Worm (Caenorhabditis elegans) whole organism, L1 larva: Measurements from ENCODE around the gene acs-20.

Source experiments
- C04F5.9 ChIP-seq: sonication (generic microtip); optimal IDR thresholded peaks from 2 replicates; lab custom pipeline; 2016; ENCODE audit warnings: missing genetic modification characterization, missing compliant biosample characterization
- aha-1 ChIP-seq: fragments of 150-350 bp; optimal IDR thresholded peaks from 2 replicates; lab custom pipeline; 2014; ENCODE audit warnings: missing biosample characterization, missing genetic modification characterization
- alr-1 ChIP-seq: fragments of 200-800 bp; sonication (Bioruptor generic); optimal IDR thresholded peaks from 2 replicates; lab custom pipeline; 2018; ENCODE audit warnings: borderline replicate concordance, mild to moderate bottlenecking, missing genetic modification characterization, missing compliant biosample characterization
- ceh-63 ChIP-seq: fragments of 200-800 bp; sonication (Bioruptor generic); optimal IDR thresholded peaks from 2 replicates; lab custom pipeline; 2018; ENCODE audit warnings: mild to moderate bottlenecking, missing genetic modification characterization, missing compliant biosample characterization
- ceh-8 ChIP-seq: fragments of 200-800 bp; sonication (Bioruptor generic); optimal IDR thresholded peaks from 2 replicates; lab custom pipeline; 2018; ENCODE audit warnings: mild to moderate bottlenecking, missing genetic modification characterization, moderate library complexity, missing compliant biosample characterization
- ceh-82 ChIP-seq, 3 experiments: fragments of 150-350 bp in 1 of 3; sonication (generic microtip) in 2 of 3; optimal IDR thresholded peaks; 2 replicates each; lab custom pipeline; 2014 to 2017; ENCODE audit warnings: missing biosample characterization in 3 of 3, missing genetic modification characterization in 3 of 3
- ceh-88 ChIP-seq: fragments of 200-800 bp; sonication (Bioruptor generic); IDR thresholded peaks from 2 replicates; pipeline ENCODE4 v1.3.6; 2022; ENCODE audit warnings: missing genetic modification characterization, missing compliant biosample characterization
- ceh-90 ChIP-seq: sonication (generic microtip); optimal IDR thresholded peaks from 2 replicates; lab custom pipeline; 2016; ENCODE audit warnings: missing genetic modification characterization, missing compliant biosample characterization
- ces-1 ChIP-seq: fragments of 150-350 bp; optimal IDR thresholded peaks from 2 replicates; lab custom pipeline; 2014; ENCODE audit warnings: missing biosample characterization, missing genetic modification reagents, missing genetic modification characterization
- dpl-1 ChIP-seq, 3 experiments: fragments of 150-350 bp in 2 of 3; sonication (generic microtip) in 1 of 3; optimal IDR thresholded peaks; 2 replicates each; lab custom pipeline; 2014 to 2017; ENCODE audit warnings: missing biosample characterization in 3 of 3, missing genetic modification characterization in 3 of 3, missing genetic modification reagents in 3 of 3
- efl-1 ChIP-seq, 4 experiments: fragments of 150-350 bp; optimal IDR thresholded peaks in 3 of 4; peaks in 1 of 4; 1 replicate in 1 of 4; 2 replicates in 3 of 4; lab custom pipeline; 2014; ENCODE audit warnings: missing biosample characterization in 2 of 4, missing genetic modification characterization in 2 of 4, missing genetic modification reagents in 2 of 4
- egl-13 ChIP-seq: sonication (generic microtip); optimal IDR thresholded peaks from 2 replicates; lab custom pipeline; 2016; ENCODE audit warnings: missing genotype, missing genetic modification reagents, missing genetic modification characterization, missing compliant biosample characterization
- egl-27 ChIP-seq, 2 experiments: fragments of 150-350 bp in 1 of 2; sonication (generic microtip); optimal IDR thresholded peaks; 3 replicates each; lab custom pipeline; 2017 to 2018; ENCODE audit warnings: missing biosample characterization in 2 of 2, missing genetic modification characterization in 2 of 2, missing genetic modification reagents in 2 of 2
- elt-2 ChIP-seq: sonication (generic microtip); optimal IDR thresholded peaks from 2 replicates; lab custom pipeline; 2016; ENCODE audit warnings: missing genetic modification characterization, mild to moderate bottlenecking, inconsistent platforms, missing compliant biosample characterization, missing genetic modification reagents
- elt-3 ChIP-seq, 6 experiments: fragments of 150-350 bp in 1 of 6; sonication (generic microtip); optimal IDR thresholded peaks; 2 replicates each; lab custom pipeline; 2017 to 2018; ENCODE audit warnings: missing biosample characterization in 6 of 6, missing genetic modification characterization in 6 of 6, inconsistent platforms in 1 of 6
- ets-5 ChIP-seq: fragments of 200-800 bp; sonication (Bioruptor generic); IDR thresholded peaks from 2 replicates; pipeline ENCODE4 v1.3.6; 2022; ENCODE audit warnings: missing genetic modification characterization, missing compliant biosample characterization
- fkh-4 ChIP-seq: sonication (generic microtip); optimal IDR thresholded peaks from 2 replicates; lab custom pipeline; 2016; ENCODE audit warnings: missing compliant biosample characterization, missing genetic modification characterization, borderline replicate concordance
- hpl-2 ChIP-seq: fragments of 150-350 bp; optimal IDR thresholded peaks from 2 replicates; lab custom pipeline; 2014; ENCODE audit warnings: missing biosample characterization, missing genetic modification reagents, missing genetic modification characterization
- irx-1 ChIP-seq: sonication (generic microtip); optimal IDR thresholded peaks from 2 replicates; lab custom pipeline; 2016; ENCODE audit warnings: missing genetic modification characterization, missing compliant biosample characterization
- jun-1 ChIP-seq: fragments of 150-350 bp; optimal IDR thresholded peaks from 2 replicates; lab custom pipeline; 2014; ENCODE audit warnings: missing biosample characterization, missing genetic modification reagents, missing genetic modification characterization
- lin-35 ChIP-seq, 2 experiments: fragments of 150-350 bp; optimal IDR thresholded peaks; 2 replicates each; lab custom pipeline; 2014; ENCODE audit warnings: missing biosample characterization in 2 of 2, missing genetic modification characterization in 2 of 2, missing genetic modification reagents in 2 of 2
- lir-3 ChIP-seq: sonication (generic microtip); optimal IDR thresholded peaks from 2 replicates; lab custom pipeline; 2016; ENCODE audit warnings: mild to moderate bottlenecking, missing genetic modification characterization, moderate library complexity, missing compliant biosample characterization; ENCODE audit not compliant: poor library complexity
- lsy-2 ChIP-seq, 2 experiments: fragments of 150-350 bp; optimal IDR thresholded peaks; 2 replicates each; lab custom pipeline; 2014; ENCODE audit warnings: missing biosample characterization in 2 of 2, missing genetic modification characterization in 2 of 2
- mdl-1 ChIP-seq, 2 experiments: fragments of 150-350 bp; optimal IDR thresholded peaks; 2 replicates each; lab custom pipeline; 2014 to 2017; ENCODE audit warnings: missing biosample characterization in 2 of 2, missing genetic modification characterization in 2 of 2, inconsistent platforms in 1 of 2
- mef-2 ChIP-seq: fragments of 150-350 bp; optimal IDR thresholded peaks from 2 replicates; lab custom pipeline; 2014; ENCODE audit warnings: missing biosample characterization, missing genetic modification characterization
- nhr-11 ChIP-seq: fragments of 150-350 bp; optimal IDR thresholded peaks from 2 replicates; lab custom pipeline; 2014; ENCODE audit warnings: missing biosample characterization, missing genetic modification characterization
- nhr-19 ChIP-seq: fragments of 200-800 bp; sonication (Bioruptor generic); conservative IDR thresholded peaks from 2 replicates; pipeline ENCODE4 v1.3.6; 2022; ENCODE audit warnings: missing genetic modification characterization, missing compliant biosample characterization
- nhr-237 ChIP-seq: fragments of 150-350 bp; optimal IDR thresholded peaks from 2 replicates; lab custom pipeline; 2014; ENCODE audit warnings: missing biosample characterization, missing genetic modification characterization
- nhr-47 ChIP-seq: sonication (generic microtip); optimal IDR thresholded peaks from 2 replicates; lab custom pipeline; 2016; ENCODE audit warnings: mild to moderate bottlenecking, missing genetic modification characterization, moderate library complexity, missing compliant biosample characterization
- nhr-71 ChIP-seq: sonication (generic microtip); optimal IDR thresholded peaks from 2 replicates; lab custom pipeline; 2016; ENCODE audit warnings: mild to moderate bottlenecking, missing genetic modification characterization, moderate library complexity, missing compliant biosample characterization
- nhr-76 ChIP-seq: sonication (generic microtip); optimal IDR thresholded peaks from 2 replicates; lab custom pipeline; 2017; ENCODE audit warnings: missing biosample characterization, missing genetic modification characterization
- nhr-77 ChIP-seq: fragments of 150-350 bp; optimal IDR thresholded peaks from 2 replicates; lab custom pipeline; 2014; ENCODE audit warnings: missing biosample characterization, missing genetic modification characterization
- pax-3 ChIP-seq: fragments of 200-800 bp; sonication (Bioruptor generic); optimal IDR thresholded peaks from 2 replicates; lab custom pipeline; 2018; ENCODE audit warnings: mild to moderate bottlenecking, missing genetic modification characterization, moderate library complexity, missing compliant biosample characterization
- rnt-1 ChIP-seq: sonication (generic microtip); optimal IDR thresholded peaks from 2 replicates; lab custom pipeline; 2016; ENCODE audit warnings: mild to moderate bottlenecking, missing genetic modification characterization, moderate library complexity, missing compliant biosample characterization
- skn-1 ChIP-seq: fragments of 150-350 bp; optimal IDR thresholded peaks from 2 replicates; lab custom pipeline; 2014; ENCODE audit warnings: missing biosample characterization, missing genetic modification characterization
- sox-4 ChIP-seq: sonication (generic microtip); optimal IDR thresholded peaks from 2 replicates; lab custom pipeline; 2016; ENCODE audit warnings: missing genetic modification characterization, missing compliant biosample characterization
- sptf-1 ChIP-seq: fragments of 150-350 bp; optimal IDR thresholded peaks from 2 replicates; lab custom pipeline; 2014; ENCODE audit warnings: missing biosample characterization, missing genetic modification characterization
- swsn-7 ChIP-seq: sonication (generic microtip); optimal IDR thresholded peaks from 2 replicates; lab custom pipeline; 2016; ENCODE audit warnings: missing genetic modification characterization, missing compliant biosample characterization
- tbx-2 ChIP-seq: sonication (generic microtip); optimal IDR thresholded peaks from 2 replicates; lab custom pipeline; 2016; ENCODE audit warnings: missing genetic modification characterization, missing compliant biosample characterization
- tlp-1 ChIP-seq: fragments of 150-350 bp; optimal IDR thresholded peaks from 2 replicates; lab custom pipeline; 2014; ENCODE audit warnings: missing biosample characterization, missing genetic modification characterization
- unc-130 ChIP-seq: fragments of 150-350 bp; optimal IDR thresholded peaks from 2 replicates; lab custom pipeline; 2017; ENCODE audit warnings: missing biosample characterization, missing genetic modification characterization, inconsistent platforms
- unc-30 ChIP-seq: sonication (generic microtip); optimal IDR thresholded peaks from 2 replicates; lab custom pipeline; 2017; ENCODE audit warnings: missing biosample characterization, missing genetic modification characterization
- unc-98 ChIP-seq: fragments of 200-800 bp; sonication (Bioruptor generic); IDR thresholded peaks from 2 replicates; pipeline ENCODE4 v1.3.6; 2022; ENCODE audit warnings: missing genetic modification characterization, missing compliant biosample characterization
- vab-15 ChIP-seq: sonication (generic microtip); optimal IDR thresholded peaks from 2 replicates; lab custom pipeline; 2017; ENCODE audit warnings: missing genotype, mild to moderate bottlenecking, missing genetic modification characterization, missing compliant biosample characterization
- zag-1 ChIP-seq: fragments of 150-350 bp; optimal IDR thresholded peaks from 2 replicates; lab custom pipeline; 2014; ENCODE audit warnings: missing biosample characterization, missing genetic modification characterization
- zip-4 ChIP-seq: fragments of 200-800 bp; sonication (Bioruptor generic); optimal IDR thresholded peaks from 2 replicates; lab custom pipeline; 2018; ENCODE audit warnings: mild to moderate bottlenecking, missing genetic modification characterization, moderate library complexity, missing compliant biosample characterization
- ztf-11 ChIP-seq, 2 experiments: sonication (generic microtip); optimal IDR thresholded peaks; 2 replicates each; lab custom pipeline; 2016 to 2017; ENCODE audit warnings: missing genetic modification characterization in 2 of 2, missing biosample characterization in 1 of 2, missing compliant biosample characterization in 1 of 2

The acs-20 gene

DNA sequence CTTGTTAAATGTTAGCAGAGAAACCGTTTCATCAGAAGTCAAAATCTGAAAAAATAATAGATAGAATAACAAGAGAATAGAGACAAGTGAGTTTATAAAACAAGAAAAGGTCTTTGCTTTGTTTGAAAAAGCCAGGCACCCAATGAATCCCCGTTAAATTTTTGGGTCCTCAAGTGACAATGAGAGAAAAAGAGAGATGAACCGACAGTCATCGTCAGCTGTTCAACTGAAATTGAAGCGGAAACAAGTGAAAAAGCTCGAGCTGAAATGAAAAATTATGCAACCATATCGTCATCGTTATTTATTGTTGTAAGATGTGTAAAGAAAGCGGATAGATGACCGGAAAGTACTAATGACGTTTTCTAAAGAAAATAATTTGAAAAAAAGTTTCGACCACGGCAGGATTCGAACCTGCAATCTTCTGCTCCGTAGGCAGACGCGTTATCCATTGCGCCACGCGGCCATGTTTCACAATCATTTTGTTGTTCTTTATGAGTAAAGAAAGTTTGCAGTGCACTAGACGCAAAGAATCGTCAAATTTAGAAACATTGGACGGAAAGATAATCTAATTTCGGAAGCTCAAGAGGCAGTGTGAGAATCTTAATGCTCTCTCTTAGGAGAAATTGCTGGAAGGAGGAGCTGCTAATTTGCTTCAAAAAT is 19.2 kb upstream of the acs-20 start, which contains the start of gene F08G5.3 (continued):
- no peak for TF ChIP-seq pax-3 (tag; lab: Kevin White, UChicago)
- no peak for TF ChIP-seq jun-1 (tag; lab: Kevin White, UChicago)
- TF ChIP-seq nhr-47 (tag; lab: Kevin White, UChicago): peak; percentile 49
- TF ChIP-seq zip-4 (GFP tag; lab: Kevin White, UChicago): peak; percentile 18
- TF ChIP-seq efl-1 (optimal IDR thresholded peaks at IDR 0.05; lab: Kevin White, UChicago): peak in 1 of 2 experiments; percentile 43
- TF ChIP-seq efl-1 (GFP tag; optimal IDR thresholded peaks at IDR 0.05 in 1 of 2; lab: Kevin White, UChicago): peak; percentile 17 to 92
- TF ChIP-seq elt-3 (tag; optimal IDR thresholded peaks at IDR 0.05; lab: Kevin White, UChicago): peak in 1 of 6 experiments; percentile 43
- no peak for TF ChIP-seq ets-5 (GFP tag; lab: Robert Waterston, UW)
- 0 out of 2 replicates have a peak, but pooled peaks have one; percentile 7 for TF ChIP-seq unc-98 (GFP tag; lab: Robert Waterston, UW)
- TF ChIP-seq mdl-1 (tag; optimal IDR thresholded peaks at IDR 0.05; lab: Kevin White, UChicago): peak in 1 of 2 experiments; percentile 40
- no peak for TF ChIP-seq sox-4 (tag; lab: Kevin White, UChicago)
- no peak for TF ChIP-seq nhr-76 (tag; lab: Kevin White, UChicago)
- peak; percentile 27 for TF ChIP-seq lir-3 (tag; lab: Kevin White, UChicago)
- TF ChIP-seq ceh-82 (tag; optimal IDR thresholded peaks at IDR 0.05; lab: Kevin White, UChicago): peak in 1 of 3 experiments; percentile 8
- TF ChIP-seq elt-2 (tag; lab: Kevin White, UChicago): peak; percentile 30
- peak; percentile 4 for TF ChIP-seq rnt-1
- peak; percentile 34 for TF ChIP-seq swsn-7 (tag; lab: Kevin White, UChicago)
- TF ChIP-seq nhr-11 (tag; lab: Kevin White, UChicago): no peak
- no peak for TF ChIP-seq irx-1 (tag; lab: Kevin White, UChicago)
- no peak for TF ChIP-seq ceh-8 (GFP tag; lab: Kevin White, UChicago)
- peak in 2 of 3 experiments; percentile 16 to 27 for TF ChIP-seq dpl-1 (GFP tag; optimal IDR thresholded peaks at IDR 0.05; lab: Kevin White, UChicago)
- no peak for TF ChIP-seq unc-130 (tag; lab: Kevin White, UChicago)
- TF ChIP-seq mef-2 (tag; lab: Kevin White, UChicago): peak; percentile 4
- no peak for TF ChIP-seq ceh-90 (tag; lab: Kevin White, UChicago)
- peak; percentile 25 to 69 for TF ChIP-seq lin-35 (GFP tag; optimal IDR thresholded peaks at IDR 0.05; lab: Kevin White, UChicago)
- no peak for TF ChIP-seq egl-27 (tag; optimal IDR thresholded peaks at IDR 0.05; lab: Kevin White, UChicago)
- TF ChIP-seq ces-1 (GFP tag; lab: Kevin White, UChicago): no peak
- no peak for TF ChIP-seq sptf-1 (tag; lab: Kevin White, UChicago)
- no peak for TF ChIP-seq alr-1 (tag; lab: Kevin White, UChicago)
- no peak for TF ChIP-seq zag-1
- TF ChIP-seq ztf-11 (tag; optimal IDR thresholded peaks at IDR 0.05; lab: Kevin White, UChicago): no peak
- no peak for TF ChIP-seq C04F5.9 (tag; lab: Kevin White, UChicago)
- no peak for TF ChIP-seq fkh-4 (tag; lab: Kevin White, UChicago)
- no peak for TF ChIP-seq nhr-237 (tag; lab: Kevin White, UChicago)
- TF ChIP-seq unc-30 (tag; lab: Kevin White, UChicago): no peak

DNA sequence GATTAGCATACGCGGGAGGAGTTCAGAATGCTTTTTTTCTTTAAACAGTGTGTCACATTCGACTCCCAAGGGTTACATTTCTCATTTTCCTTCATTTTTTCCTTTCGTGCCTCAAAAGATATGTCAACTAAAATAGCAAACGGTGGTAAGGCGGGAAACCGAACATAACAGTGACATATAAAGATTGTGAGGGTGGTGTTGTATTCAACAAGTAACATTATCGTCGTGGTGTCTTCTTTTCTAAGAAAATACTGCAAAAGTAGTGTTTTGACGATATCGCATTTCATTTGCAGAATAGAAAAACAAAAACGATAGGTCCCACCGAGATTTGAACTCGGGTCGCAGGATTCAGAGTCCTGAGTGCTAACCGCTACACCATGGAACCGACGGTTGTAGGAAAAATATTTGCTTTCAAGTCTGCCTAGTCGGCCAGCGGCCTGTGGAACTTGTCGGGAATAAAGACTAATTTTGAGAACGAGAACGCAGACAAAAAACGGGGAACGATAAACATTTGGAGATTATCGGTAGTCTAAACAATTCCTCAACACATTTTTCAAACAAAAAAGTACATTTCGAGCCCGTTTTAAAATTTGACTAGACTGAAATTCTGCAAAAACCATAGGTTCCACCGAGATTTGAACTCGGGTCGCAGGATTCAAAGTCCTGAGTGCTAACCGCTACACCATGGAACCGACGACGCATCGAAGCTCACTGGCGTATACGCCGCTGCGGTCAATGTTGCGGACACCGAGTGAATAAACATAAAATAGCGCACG is 18.3 kb upstream of the acs-20 start:
- TF ChIP-seq nhr-11 (tag; lab: Kevin White, UChicago) (no peak), vab-15 (tag; lab: Kevin White, UChicago) (no peak), lsy-2 (tag; optimal IDR thresholded peaks at IDR 0.05; lab: Kevin White, UChicago) (peak in 1 of 2 experiments; percentile 24), nhr-71 (tag; lab: Kevin White, UChicago) (peak; percentile 13), hpl-2 (GFP tag; lab: Kevin White, UChicago) (no peak), ceh-88 (GFP tag; lab: Robert Waterston, UW) (no peak), ceh-63 (GFP tag; lab: Kevin White, UChicago) (no peak), skn-1 (tag; lab: Kevin White, UChicago) (no peak), lin-35 (GFP tag; optimal IDR thresholded peaks at IDR 0.05; lab: Kevin White, UChicago) (peak in 1 of 2 experiments; percentile 10), nhr-77 (tag; lab: Kevin White, UChicago) (no peak), egl-13 (tag; lab: Kevin White, UChicago) (no peak), tbx-2 (tag; lab: Kevin White, UChicago) (no peak), elt-2 (tag; lab: Kevin White, UChicago) (no peak), aha-1 (tag; lab: Kevin White, UChicago) (no peak), rnt-1 (peak; percentile 21), nhr-19 (GFP tag; lab: Robert Waterston, UW) (peak; percentile 34), efl-1 (optimal IDR thresholded peaks at IDR 0.05; lab: Kevin White, UChicago) (peak in 1 of 2 experiments; percentile 10), efl-1 (GFP tag; optimal IDR thresholded peaks at IDR 0.05 in 1 of 2; lab: Kevin White, UChicago) (peak in 1 of 2 experiments; percentile 87), tlp-1 (tag; lab: Kevin White, UChicago) (no peak)
